Worm (Caenorhabditis elegans): ENCODE data around the gene C18C4.7.

ce11 chrV:5571691-5572090 is 4.7 kb upstream of the C18C4.7 start:
- TF ChIP-seq aptf-3 (GFP tag; IDR thresholded peaks at IDR 0.05) (no peak), attf-6 (GFP tag; IDR thresholded peaks at IDR 0.05) (no peak), snpc-1.1 (tag; optimal IDR thresholded peaks at IDR 0.05; ENCODE audit: insufficient read depth) (no peak), F52B5.7 (tag; optimal IDR thresholded peaks at IDR 0.05) (no peak), F37B4.10 (GFP tag; IDR thresholded peaks at IDR 0.05) (no peak), lin-35 (GFP tag; optimal IDR thresholded peaks at IDR 0.05) (no peak), unc-62 (GFP tag; optimal IDR thresholded peaks at IDR 0.05) (no peak), pbrm-1 (GFP tag; IDR thresholded peaks at IDR 0.05) (no peak), pha-4 (tag; optimal IDR thresholded peaks at IDR 0.05) (no peak), let-607 (tag; optimal IDR thresholded peaks at IDR 0.05) (no peak), unc-130 (GFP tag; optimal IDR thresholded peaks at IDR 0.05) (no peak), sdz-38 (tag; optimal IDR thresholded peaks at IDR 0.05) (no peak), lir-1 (GFP tag; conservative IDR thresholded peaks at IDR 0.05) (no peak)

All from whole organism, young adult.